Fruit fly (Drosophila melanogaster) whole organism, wandering third instar larva: ENCODE results near the gene not.
A peak's percentile ranks its signal among the peaks of the same experiment; 100 is the strongest.

Experiments
- Abd-B ChIP-seq: fragments of >200 bp; optimal IDR thresholded peaks from 2 replicates; lab custom pipeline; 2017; ENCODE audit warnings: missing biosample characterization, missing genetic modification characterization
- CG32264 ChIP-seq: fragments of 200-800 bp; sonication (Bioruptor generic); optimal IDR thresholded peaks from 2 replicates; lab custom pipeline; 2016; ENCODE audit warnings: missing biosample characterization, missing genetic modification characterization
- CG9705 ChIP-seq: fragments of 200-800 bp; sonication (Bioruptor generic); optimal IDR thresholded peaks from 2 replicates; lab custom pipeline; 2018; ENCODE audit warnings: missing biosample characterization, mild to moderate bottlenecking, missing genetic modification characterization
- CrebA ChIP-seq: fragments of 200-800 bp; sonication (Bioruptor generic); optimal IDR thresholded peaks from 2 replicates; lab custom pipeline; 2016; ENCODE audit warnings: missing biosample characterization, mild to moderate bottlenecking, missing genetic modification characterization, borderline replicate concordance
- Dfd ChIP-seq: fragments of >200 bp; optimal IDR thresholded peaks from 2 replicates; lab custom pipeline; 2017; ENCODE audit warnings: missing biosample characterization, missing genetic modification characterization
- Dif ChIP-seq: fragments of 200-275, 200-300 bp; sonication (Bioruptor generic); optimal IDR thresholded peaks from 2 replicates; lab custom pipeline; 2018; ENCODE audit warnings: missing biosample characterization, missing genetic modification characterization; ENCODE audit not compliant: partially characterized antibody
- Hr78 ChIP-seq: fragments of >200 bp; optimal IDR thresholded peaks from 2 replicates; lab custom pipeline; 2017; ENCODE audit warnings: missing biosample characterization, missing genetic modification characterization
- Jra ChIP-seq: sonication (Bioruptor generic); optimal IDR thresholded peaks from 2 replicates; lab custom pipeline; 2016; ENCODE audit warnings: missing biosample characterization, missing genetic modification characterization
- Myc ChIP-seq: fragments of >200 bp; optimal IDR thresholded peaks from 2 replicates; lab custom pipeline; 2017
- N ChIP-seq: fragments of >200 bp; optimal IDR thresholded peaks from 2 replicates; lab custom pipeline; 2018; ENCODE audit warnings: missing biosample characterization, missing external identifiers, missing genetic modification characterization
- OdsH ChIP-seq: fragments of 200-800 bp; sonication (Bioruptor generic); optimal IDR thresholded peaks from 2 replicates; lab custom pipeline; 2016; ENCODE audit warnings: missing biosample characterization, mild to moderate bottlenecking, missing genetic modification characterization
- Rel ChIP-seq, 2 experiments: fragments of 200-800 bp; sonication (Bioruptor generic) in 1 of 2; optimal IDR thresholded peaks; 2 replicates in 1 of 2; 3 replicates in 1 of 2; lab custom pipeline; 2016 to 2019; ENCODE audit warnings: mild to moderate bottlenecking in 2 of 2, missing biosample characterization in 2 of 2, missing genetic modification characterization in 2 of 2, moderate library complexity in 1 of 2
- Sp1 ChIP-seq: fragments of 200-800 bp; sonication (Bioruptor generic); optimal IDR thresholded peaks from 3 replicates; lab custom pipeline; 2019; ENCODE audit warnings: missing biosample characterization, mild to moderate bottlenecking, missing genetic modification characterization, moderate library complexity
- Vsx2 ChIP-seq: fragments of 200-300, 225-300 bp; sonication (Bioruptor generic); optimal IDR thresholded peaks from 2 replicates; lab custom pipeline; 2018; ENCODE audit warnings: missing biosample characterization, missing genetic modification characterization; ENCODE audit not compliant: partially characterized antibody
- brk ChIP-seq: fragments of 200-800 bp; sonication (Bioruptor generic); optimal IDR thresholded peaks from 2 replicates; lab custom pipeline; 2016; ENCODE audit warnings: missing biosample characterization, mild to moderate bottlenecking, missing genetic modification characterization
- dl ChIP-seq, 2 experiments: fragments of 175-275, 200-275 bp in 1 of 2; fragments of 200-275 bp in 1 of 2; sonication (Bioruptor generic); optimal IDR thresholded peaks; lab custom pipeline; 2018; ENCODE audit warnings: mild to moderate bottlenecking in 2 of 2, missing biosample characterization in 2 of 2, missing genetic modification characterization in 2 of 2, moderate library complexity in 2 of 2; ENCODE audit not compliant: partially characterized antibody in 2 of 2, insufficient read depth in 1 of 2
- dmrt93B ChIP-seq: fragments of 200-800 bp; sonication (Bioruptor generic); optimal IDR thresholded peaks from 2 replicates; lab custom pipeline; 2018; ENCODE audit warnings: missing biosample characterization, mild to moderate bottlenecking, missing genetic modification characterization
- dsf ChIP-seq: sonication (Bioruptor generic); optimal IDR thresholded peaks from 2 replicates; lab custom pipeline; 2016; ENCODE audit warnings: missing biosample characterization, missing genetic modification characterization, borderline replicate concordance
- ey ChIP-seq: fragments of 200-800 bp; sonication (Bioruptor generic); optimal IDR thresholded peaks from 2 replicates; lab custom pipeline; 2016; ENCODE audit warnings: missing biosample characterization, missing genetic modification characterization
- foxo ChIP-seq, 2 experiments: fragments of 200-800 bp; sonication (Bioruptor generic); optimal IDR thresholded peaks; 2 replicates in 1 of 2; 3 replicates in 1 of 2; lab custom pipeline; 2016 to 2017; ENCODE audit warnings: missing biosample characterization in 2 of 2, missing genetic modification characterization in 2 of 2
- fru ChIP-seq: fragments of 200-800 bp; sonication (Bioruptor generic); optimal IDR thresholded peaks from 3 replicates; lab custom pipeline; 2016; ENCODE audit warnings: missing biosample characterization, mild to moderate bottlenecking, missing genetic modification characterization
- h ChIP-seq: fragments of 200-800 bp; sonication (Bioruptor generic); optimal IDR thresholded peaks from 3 replicates; lab custom pipeline; 2016; ENCODE audit warnings: missing biosample characterization, mild to moderate bottlenecking, missing genetic modification characterization
- lola ChIP-seq: fragments of >200 bp; optimal IDR thresholded peaks from 2 replicates; lab custom pipeline; 2017; ENCODE audit warnings: missing biosample characterization, missing genetic modification characterization
- pan ChIP-seq: fragments of >200 bp; optimal IDR thresholded peaks from 2 replicates; lab custom pipeline; 2017
- psq ChIP-seq: fragments of 200-800 bp; sonication (Bioruptor generic); optimal IDR thresholded peaks from 3 replicates; lab custom pipeline; 2017; ENCODE audit warnings: missing biosample characterization, mild to moderate bottlenecking, missing genetic modification characterization, moderate library complexity
- rgr ChIP-seq: fragments of 200-800 bp; sonication (Bioruptor generic); optimal IDR thresholded peaks from 3 replicates; lab custom pipeline; 2016; ENCODE audit warnings: missing biosample characterization, mild to moderate bottlenecking, missing genetic modification characterization
- tai ChIP-seq: sonication (Bioruptor generic); optimal IDR thresholded peaks from 2 replicates; lab custom pipeline; 2016; ENCODE audit warnings: missing biosample characterization, missing genetic modification characterization
- usp ChIP-seq: fragments of >200 bp; optimal IDR thresholded peaks from 2 replicates; lab custom pipeline; 2017; ENCODE audit warnings: missing biosample characterization, missing genetic modification characterization

Gene not

dm6 chr3L:18634792-18635471 lies 13.0 kb upstream of the not start:
- TF ChIP-seq Rel (GFP tag; optimal IDR thresholded peaks at IDR 0.05; lab: Kevin White, UChicago), result no peak
- peak; percentile 91 for TF ChIP-seq Rel (tag; optimal IDR thresholded peaks at IDR 0.05; lab: Kevin White, UChicago)
- TF ChIP-seq fru (GFP tag; lab: Kevin White, UChicago), result no peak
- peak; percentile 28 for TF ChIP-seq pan
- peak; percentile 3 for TF ChIP-seq rgr (GFP tag; lab: Kevin White, UChicago)
- TF ChIP-seq psq (GFP tag; lab: Kevin White, UChicago), result peak; percentile 9
- peak; percentile 13 for TF ChIP-seq Sp1
- peak in 1 of 2 experiments; percentile 50 for TF ChIP-seq dl (GFP tag; optimal IDR thresholded peaks at IDR 0.05; lab: Kevin White, UChicago; ENCODE audit: insufficient read depth in 1 of 2, partially characterized antibody in 2 of 2)
- no peak for TF ChIP-seq CG32264 (GFP tag; lab: Kevin White, UChicago)
- peak; percentile 11 for TF ChIP-seq OdsH (GFP tag; lab: Kevin White, UChicago)
- peak; percentile 0 for TF ChIP-seq h (GFP tag; lab: Kevin White, UChicago)
- peak in 1 of 2 experiments; percentile 2 for TF ChIP-seq foxo (GFP tag; optimal IDR thresholded peaks at IDR 0.05; lab: Kevin White, UChicago)
- TF ChIP-seq dmrt93B (GFP tag; lab: Kevin White, UChicago), result no peak
- TF ChIP-seq, all 38 proteins: peak for 9

DNA sequence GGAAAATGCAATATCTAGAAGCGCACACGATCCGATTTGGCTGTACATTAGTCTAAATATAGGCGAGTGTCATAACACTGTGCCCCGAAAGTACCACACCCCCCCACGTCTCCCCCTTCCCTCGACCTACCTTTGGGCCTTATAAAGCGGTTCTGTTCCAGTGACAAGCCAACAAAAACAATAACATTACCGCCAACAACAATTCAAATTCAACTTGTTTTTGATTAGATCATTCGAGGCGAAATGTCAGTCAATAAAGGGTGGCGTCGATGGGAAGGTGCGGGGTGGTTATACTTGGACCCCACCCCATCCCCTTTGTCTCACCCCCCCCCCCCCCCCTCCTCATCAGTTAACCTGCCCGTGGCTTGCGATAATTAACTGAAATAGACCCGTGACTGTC lies 11.2 kb upstream of the not start:
- TF ChIP-seq pan (no peak), Dif (GFP tag; lab: Kevin White, UChicago) (no peak), Rel (GFP tag; optimal IDR thresholded peaks at IDR 0.05; lab: Kevin White, UChicago) (no peak), Rel (tag; optimal IDR thresholded peaks at IDR 0.05; lab: Kevin White, UChicago) (peak; percentile 55), CG9705 (GFP tag; lab: Kevin White, UChicago) (no peak), Jra (GFP tag; lab: Kevin White, UChicago) (no peak), Vsx2 (GFP tag; lab: Kevin White, UChicago) (peak; percentile 17)

dm6 chr3L:18632187-18632635 lies 10.3 kb upstream of the not start:
- TF ChIP-seq Dfd (GFP tag; lab: Kevin White, UChicago) (no peak), brk (GFP tag; lab: Kevin White, UChicago) (no peak), dl (GFP tag; optimal IDR thresholded peaks at IDR 0.05; lab: Kevin White, UChicago; ENCODE audit: insufficient read depth in 1 of 2, partially characterized antibody in 2 of 2) (no peak), ey (GFP tag; lab: Kevin White, UChicago) (no peak), CrebA (GFP tag; lab: Kevin White, UChicago) (peak; percentile 53), lola (GFP tag; lab: Kevin White, UChicago) (no peak), OdsH (GFP tag; lab: Kevin White, UChicago) (no peak), Myc (lab: Kevin White, UChicago) (no peak), Vsx2 (GFP tag; lab: Kevin White, UChicago) (no peak), dmrt93B (GFP tag; lab: Kevin White, UChicago) (no peak), Hr78 (no peak), CG32264 (GFP tag; lab: Kevin White, UChicago) (no peak), dsf (GFP tag; lab: Kevin White, UChicago) (no peak), Dif (GFP tag; lab: Kevin White, UChicago) (no peak), Abd-B (GFP tag; lab: Kevin White, UChicago) (no peak), Rel (GFP tag; optimal IDR thresholded peaks at IDR 0.05; lab: Kevin White, UChicago) (no peak), Rel (tag; optimal IDR thresholded peaks at IDR 0.05; lab: Kevin White, UChicago) (peak; percentile 92), N (GFP tag; lab: Kevin White, UChicago) (no peak), usp (GFP tag; lab: Kevin White, UChicago) (no peak)

dm6 chr3L:18629874-18630273 lies 7.9 kb upstream of the not start:
- TF ChIP-seq Abd-B (GFP tag; lab: Kevin White, UChicago) (no peak), CrebA (GFP tag; lab: Kevin White, UChicago) (no peak), Rel (GFP tag; optimal IDR thresholded peaks at IDR 0.05; lab: Kevin White, UChicago) (no peak), Rel (tag; optimal IDR thresholded peaks at IDR 0.05; lab: Kevin White, UChicago) (no peak), Sp1 (no peak), ey (GFP tag; lab: Kevin White, UChicago) (no peak), tai (GFP tag; lab: Kevin White, UChicago) (no peak), usp (GFP tag; lab: Kevin White, UChicago) (no peak)
